Fruit fly (Drosophila melanogaster) whole organism, embryonic: ENCODE results near the gene ZIPIC.

Experiments used
- C15 ChIP-seq: fragments of 200-800 bp; sonication (Bioruptor generic); IDR thresholded peaks from 3 replicates; pipeline ENCODE4 v1.3.6; 2022; ENCODE audit warnings: missing biosample characterization, missing genetic modification characterization
- CG10209 ChIP-seq: fragments of 200-800 bp; sonication (Bioruptor generic); optimal IDR thresholded peaks from 3 replicates; lab custom pipeline; 2017; ENCODE audit warnings: missing biosample characterization, mild to moderate bottlenecking, missing genetic modification characterization, missing genetic modification reagents
- CG10959 ChIP-seq: fragments of 200-800 bp; sonication (Bioruptor generic); IDR thresholded peaks from 2 replicates; pipeline ENCODE4 v1.3.6; 2022; ENCODE audit warnings: missing biosample characterization, missing genetic modification characterization
- CG11456 ChIP-seq: fragments of 200-800 bp; sonication (Bioruptor generic); IDR thresholded peaks from 3 replicates; pipeline ENCODE4 v1.3.6; 2022; ENCODE audit warnings: missing biosample characterization, missing genetic modification characterization
- CG11696 ChIP-seq: fragments of 200-800 bp; sonication (Bioruptor generic); IDR thresholded peaks from 2 replicates; pipeline ENCODE4 v1.3.6; 2022; ENCODE audit warnings: missing biosample characterization, missing genetic modification characterization
- CG12236 ChIP-seq: fragments of 200-800 bp; sonication (Bioruptor generic); optimal IDR thresholded peaks from 2 replicates; lab custom pipeline; 2016; ENCODE audit warnings: missing biosample characterization, missing genetic modification characterization
- CG14441 ChIP-seq: fragments of 200-800 bp; sonication (Bioruptor generic); IDR thresholded peaks from 2 replicates; pipeline ENCODE4 v1.3.6; 2022; ENCODE audit warnings: missing biosample characterization, missing genetic modification characterization
- CG15514 ChIP-seq: fragments of 200-800 bp; sonication (Bioruptor generic); optimal IDR thresholded peaks from 3 replicates; lab custom pipeline; 2017; ENCODE audit warnings: missing biosample characterization, missing genetic modification characterization, mild to moderate bottlenecking, moderate library complexity, missing genetic modification reagents
- CG1832 ChIP-seq: fragments of 200-800 bp; sonication (Bioruptor generic); optimal IDR thresholded peaks from 2 replicates; lab custom pipeline; 2017; ENCODE audit warnings: missing biosample characterization, mild to moderate bottlenecking, missing genetic modification characterization, inconsistent platforms
- CG18476 ChIP-seq: fragments of 200-800 bp; sonication (Bioruptor generic); optimal IDR thresholded peaks from 2 replicates; lab custom pipeline; 2016; ENCODE audit warnings: missing biosample characterization, mild to moderate bottlenecking, missing genetic modification characterization
- CG18599 ChIP-seq: fragments of 200-800 bp; sonication (Bioruptor generic); optimal IDR thresholded peaks from 3 replicates; lab custom pipeline; 2017; ENCODE audit warnings: missing biosample characterization, missing genetic modification characterization, mild to moderate bottlenecking, moderate library complexity, missing genetic modification reagents
- CG18764 ChIP-seq: fragments of 200-800 bp; sonication (Bioruptor generic); optimal IDR thresholded peaks from 3 replicates; lab custom pipeline; 2016; ENCODE audit warnings: missing biosample characterization, missing genetic modification characterization
- CG2116 ChIP-seq: fragments of 200-800 bp; sonication (Bioruptor generic); optimal IDR thresholded peaks from 3 replicates; lab custom pipeline; 2018; ENCODE audit warnings: missing biosample characterization, mild to moderate bottlenecking, missing genetic modification characterization
- CG2129 ChIP-seq: fragments of 200-800 bp; sonication (Bioruptor generic); IDR thresholded peaks from 2 replicates; pipeline ENCODE4 v1.3.6; 2022; ENCODE audit warnings: missing biosample characterization, missing genetic modification characterization; ENCODE audit not compliant: partially characterized antibody
- CG30020 ChIP-seq: fragments of 200-800 bp; optimal IDR thresholded peaks from 2 replicates; lab custom pipeline; 2019; ENCODE audit warnings: missing biosample characterization, mild to moderate bottlenecking, missing genetic modification characterization, moderate library complexity
- CG31365 ChIP-seq: fragments of 200-800 bp; sonication (Bioruptor generic); optimal IDR thresholded peaks from 2 replicates; lab custom pipeline; 2018; ENCODE audit warnings: missing biosample characterization, mild to moderate bottlenecking, missing genetic modification characterization
- CG33213 ChIP-seq: fragments of 200-800 bp; sonication (Bioruptor generic); optimal IDR thresholded peaks from 3 replicates; lab custom pipeline; 2016; ENCODE audit warnings: missing biosample characterization, missing genetic modification characterization
- CG3407 ChIP-seq: fragments of 200-800 bp; sonication (Bioruptor generic); optimal IDR thresholded peaks from 2 replicates; lab custom pipeline; 2018; ENCODE audit warnings: missing biosample characterization, mild to moderate bottlenecking, missing genetic modification characterization
- CG42726 ChIP-seq: fragments of 200-800 bp; sonication (Bioruptor generic); IDR thresholded peaks from 2 replicates; pipeline ENCODE4 v1.3.6; 2022; ENCODE audit warnings: missing biosample characterization, missing genetic modification characterization; ENCODE audit not compliant: partially characterized antibody
- CG6272 ChIP-seq: fragments of 200-800 bp; sonication (Bioruptor generic); IDR thresholded peaks from 2 replicates; pipeline ENCODE4 v1.3.6; 2022; ENCODE audit warnings: missing biosample characterization, missing genetic modification characterization
- CG6654 ChIP-seq: fragments of 200-800 bp; sonication (Bioruptor generic); optimal IDR thresholded peaks from 2 replicates; lab custom pipeline; 2017; ENCODE audit warnings: missing biosample characterization, mild to moderate bottlenecking, missing genetic modification characterization
- CG6813 ChIP-seq: fragments of 200-800 bp; sonication (Bioruptor generic); optimal IDR thresholded peaks from 2 replicates; lab custom pipeline; 2017; ENCODE audit warnings: missing biosample characterization, missing genetic modification characterization, mild to moderate bottlenecking, moderate library complexity, missing genetic modification reagents
- CG7839 ChIP-seq: fragments of 200-800 bp; sonication (Bioruptor generic); optimal IDR thresholded peaks from 3 replicates; lab custom pipeline; 2018; ENCODE audit warnings: missing biosample characterization, mild to moderate bottlenecking, missing genetic modification characterization, moderate library complexity
- CTCF ChIP-seq: fragments of 200-800 bp; sonication (Bioruptor generic); optimal IDR thresholded peaks from 2 replicates; lab custom pipeline; 2017; ENCODE audit warnings: missing biosample characterization, mild to moderate bottlenecking, missing genetic modification characterization, moderate library complexity
- CrebB ChIP-seq: fragments of 200-800 bp; sonication (Bioruptor generic); optimal IDR thresholded peaks from 3 replicates; lab custom pipeline; 2018; ENCODE audit warnings: missing biosample characterization, mild to moderate bottlenecking, missing genetic modification characterization
- Dbx ChIP-seq: fragments of 200-800 bp; sonication (Bioruptor generic); IDR thresholded peaks from 3 replicates; pipeline ENCODE4 v1.3.6; 2022; ENCODE audit warnings: missing biosample characterization, missing genetic modification characterization
- Dll ChIP-seq: fragments of 200-800 bp; sonication (Bioruptor generic); IDR thresholded peaks from 4 replicates; pipeline ENCODE4 v1.3.6; 2022; ENCODE audit warnings: missing biosample characterization, missing genetic modification characterization; ENCODE audit not compliant: partially characterized antibody
- E2f1 ChIP-seq: fragments of 200-800 bp; sonication (Bioruptor generic); IDR thresholded peaks from 2 replicates; pipeline ENCODE4 v1.3.6; 2022; ENCODE audit warnings: missing biosample characterization, missing genetic modification characterization
- GATAe ChIP-seq: fragments of 200-800 bp; sonication (Bioruptor generic); conservative IDR thresholded peaks from 2 replicates; pipeline ENCODE4 v1.3.6; 2022; ENCODE audit warnings: missing biosample characterization, missing genetic modification characterization
- Hand ChIP-seq: fragments of 200-800 bp; sonication (Bioruptor generic); optimal IDR thresholded peaks from 2 replicates; lab custom pipeline; 2017; ENCODE audit warnings: mild to moderate bottlenecking, missing biosample characterization, missing genetic modification reagents, missing genetic modification characterization
- Hey ChIP-seq: fragments of 200-800 bp; sonication (Bioruptor generic); optimal IDR thresholded peaks from 3 replicates; lab custom pipeline; 2018; ENCODE audit warnings: missing biosample characterization, mild to moderate bottlenecking, missing genetic modification characterization
- Hmx ChIP-seq: fragments of 200-800 bp; sonication (Bioruptor generic); optimal IDR thresholded peaks from 2 replicates; lab custom pipeline; 2016; ENCODE audit warnings: missing biosample characterization, missing genetic modification characterization
- NfI ChIP-seq: fragments of 200-800 bp; sonication (Bioruptor generic); optimal IDR thresholded peaks from 3 replicates; lab custom pipeline; 2018; ENCODE audit warnings: missing biosample characterization, mild to moderate bottlenecking, missing genetic modification characterization, moderate library complexity
- Ptx1 ChIP-seq: fragments of 200-800 bp; sonication (Bioruptor generic); IDR thresholded peaks from 2 replicates; pipeline ENCODE4 v1.3.6; 2022; ENCODE audit warnings: missing biosample characterization, missing genetic modification characterization
- cad ChIP-seq: fragments of >200 bp; optimal IDR thresholded peaks from 2 replicates; lab custom pipeline; 2017; ENCODE audit warnings: missing biosample characterization, missing genetic modification characterization
- chif ChIP-seq, 2 experiments: fragments of 200-800 bp; sonication (Bioruptor generic); optimal IDR thresholded peaks; 3 replicates each; lab custom pipeline; 2016; ENCODE audit warnings: missing biosample characterization in 2 of 2, missing genetic modification characterization in 2 of 2
- dmrt11E ChIP-seq: fragments of 200-800 bp; sonication (Bioruptor generic); optimal IDR thresholded peaks from 3 replicates; lab custom pipeline; 2018; ENCODE audit warnings: missing biosample characterization, mild to moderate bottlenecking, missing genetic modification characterization, moderate library complexity
- fru ChIP-seq: fragments of >200 bp; optimal IDR thresholded peaks from 2 replicates; lab custom pipeline; 2017
- jumu ChIP-seq: fragments of 200-800 bp; sonication (Bioruptor generic); optimal IDR thresholded peaks from 3 replicates; lab custom pipeline; 2016; ENCODE audit warnings: missing biosample characterization, missing genetic modification characterization
- klu ChIP-seq: fragments of 200-800 bp; sonication (Bioruptor generic); IDR thresholded peaks from 2 replicates; pipeline ENCODE4 v1.3.6; 2022; ENCODE audit warnings: missing biosample characterization, missing genetic modification characterization
- lab ChIP-seq: fragments of 200-800 bp; sonication (Bioruptor generic); optimal IDR thresholded peaks from 3 replicates; lab custom pipeline; 2017; ENCODE audit warnings: missing biosample characterization, missing genetic modification characterization, mild to moderate bottlenecking, moderate library complexity, missing genetic modification reagents
- nom ChIP-seq: fragments of 200-800 bp; sonication (Bioruptor generic); optimal IDR thresholded peaks from 2 replicates; lab custom pipeline; 2017; ENCODE audit warnings: missing biosample characterization, missing genetic modification characterization, mild to moderate bottlenecking, moderate library complexity, missing genetic modification reagents
- odd ChIP-seq: fragments of 200-800 bp; sonication (Bioruptor generic); optimal IDR thresholded peaks from 2 replicates; lab custom pipeline; 2017; ENCODE audit warnings: missing biosample characterization, mild to moderate bottlenecking, missing genetic modification characterization
- pan ChIP-seq, 4 experiments: fragments of >200 bp in 3 of 4; fragments of 200-800 bp in 1 of 4; sonication (Bioruptor generic) in 1 of 4; optimal IDR thresholded peaks in 3 of 4; IDR thresholded peaks in 1 of 4; 2 replicates each; pipeline versions ENCODE4 v1.3.6 to Lab custom; 2017 to 2022; ENCODE audit warnings: missing biosample characterization in 2 of 4, missing genetic modification characterization in 2 of 4, mixed read lengths in 1 of 4
- shn ChIP-seq: fragments of 200-800 bp; sonication (Bioruptor generic); optimal IDR thresholded peaks from 3 replicates; lab custom pipeline; 2016; ENCODE audit warnings: missing biosample characterization, missing genetic modification characterization
- slp2 ChIP-seq: fragments of 200-800 bp; sonication (Bioruptor generic); optimal IDR thresholded peaks from 2 replicates; lab custom pipeline; 2016; ENCODE audit warnings: missing biosample characterization, missing genetic modification characterization
- wek ChIP-seq: fragments of 200-800 bp; sonication (Bioruptor generic); optimal IDR thresholded peaks from 3 replicates; lab custom pipeline; 2018; ENCODE audit warnings: missing biosample characterization, mild to moderate bottlenecking, missing genetic modification characterization, moderate library complexity
- zen2 ChIP-seq: fragments of 200-800 bp; sonication (Bioruptor generic); IDR thresholded peaks from 3 replicates; pipeline ENCODE4 v1.3.6; 2022; ENCODE audit warnings: missing biosample characterization, missing genetic modification characterization; ENCODE audit not compliant: partially characterized antibody

The ZIPIC gene

dm6 chr3R:30021559-30022451 is 14.9 kb downstream of the ZIPIC start, which contains the start of gene Mgat2 (continued):
- peak; percentile 42 for TF ChIP-seq CG31365 (tag; lab: Kevin White, UChicago)
- TF ChIP-seq CG18599 (GFP tag; lab: Kevin White, UChicago), result no peak
- TF ChIP-seq Hey (tag; lab: Kevin White, UChicago), result no peak
- no peak for TF ChIP-seq fru (lab: Kevin White, UChicago)
- TF ChIP-seq zen2 (GFP tag; lab: Robert Waterston, UW), result peak; percentile 90
- TF ChIP-seq dmrt11E (tag; lab: Kevin White, UChicago), result peak; percentile 2
- TF ChIP-seq CG11696 (GFP tag; lab: Robert Waterston, UW), result 0 out of 2 replicates have a peak, but pooled peaks have one; percentile 7
- peak; percentile 69 for TF ChIP-seq odd (GFP tag; lab: Kevin White, UChicago)
- TF ChIP-seq CG6813 (GFP tag; lab: Kevin White, UChicago), result peak; percentile 55
- peak; percentile 65 for TF ChIP-seq nom
- no peak for TF ChIP-seq Hmx (GFP tag; lab: Kevin White, UChicago)
- TF ChIP-seq CrebB, result peak; percentile 47
- TF ChIP-seq CG14441 (GFP tag; lab: Robert Waterston, UW), result no peak
- TF ChIP-seq cad (GFP tag; lab: Kevin White, UChicago), result no peak
- TF ChIP-seq C15, result no peak
- TF ChIP-seq GATAe (GFP tag; lab: Robert Waterston, UW), result no peak
- TF ChIP-seq klu (GFP tag; lab: Robert Waterston, UW), result no peak
- TF ChIP-seq E2f1 (GFP tag; lab: Robert Waterston, UW), result peak; percentile 49; the same call in 1 of the 2 replicates
- no peak for TF ChIP-seq CG18476 (GFP tag; lab: Kevin White, UChicago)
- TF ChIP-seq shn (GFP tag; lab: Kevin White, UChicago), result no peak
- no peak for TF ChIP-seq CG6272 (GFP tag; lab: Robert Waterston, UW)
- no peak for TF ChIP-seq CTCF (GFP tag; lab: Kevin White, UChicago)
- TF ChIP-seq CG10959 (GFP tag; lab: Robert Waterston, UW), result no peak
- TF ChIP-seq CG10209, result no peak
- TF ChIP-seq CG3407 (GFP tag; lab: Kevin White, UChicago), result no peak
- peak; percentile 96 for TF ChIP-seq Dll (GFP tag; lab: Robert Waterston, UW)
- peak in 1 of 2 experiments; percentile 7 for TF ChIP-seq chif (GFP tag; optimal IDR thresholded peaks at IDR 0.05; lab: Kevin White, UChicago)
- TF ChIP-seq wek, result peak; percentile 70
- 0 out of 3 replicates have a peak, but pooled peaks have one; percentile 16 for TF ChIP-seq Dbx (GFP tag; lab: Robert Waterston, UW)
- TF ChIP-seq pan (optimal IDR thresholded peaks at IDR 0.05; lab: Kevin White, UChicago), result no peak
- TF ChIP-seq pan (GFP tag; optimal IDR thresholded peaks at IDR 0.05 in 1 of 2, IDR thresholded peaks at IDR 0.05 in 1 of 2), result no peak
- no peak for TF ChIP-seq jumu
- no peak for TF ChIP-seq Ptx1
- TF ChIP-seq CG12236 (GFP tag; lab: Kevin White, UChicago), result peak; percentile 14
- no peak for TF ChIP-seq CG30020 (tag; lab: Kevin White, UChicago)
- no peak for TF ChIP-seq CG18764
- peak; percentile 31 for TF ChIP-seq Hand (GFP tag; lab: Kevin White, UChicago)
- TF ChIP-seq CG2116, result no peak
- TF ChIP-seq CG7839 (tag; lab: Kevin White, UChicago), result no peak
- peak; percentile 80 for TF ChIP-seq CG2129 (GFP tag; lab: Robert Waterston, UW)
- TF ChIP-seq CG11456, result no peak
- TF ChIP-seq CG42726 (GFP tag; lab: Robert Waterston, UW), result peak; percentile 22; the same call in 1 of the 2 replicates
- TF ChIP-seq CG33213, result peak; percentile 5
- no peak for TF ChIP-seq CG15514 (GFP tag; lab: Kevin White, UChicago)
- TF ChIP-seq NfI, result peak; percentile 16
- TF ChIP-seq CG1832, result peak; percentile 76
- TF ChIP-seq slp2 (GFP tag; lab: Kevin White, UChicago), result no peak
- TF ChIP-seq CG6654 (GFP tag; lab: Kevin White, UChicago), result no peak
- TF ChIP-seq lab, result peak; percentile 56
